Fruit fly (Drosophila melanogaster) whole organism, wandering third instar larva: Measurements from ENCODE around the gene CG10140.

Source experiments
- Abd-B ChIP-seq: fragments of >200 bp; optimal IDR thresholded peaks from 2 replicates; lab custom pipeline; 2017; ENCODE audit warnings: missing biosample characterization, missing genetic modification characterization
- CG32264 ChIP-seq: fragments of 200-800 bp; sonication (Bioruptor generic); optimal IDR thresholded peaks from 2 replicates; lab custom pipeline; 2016; ENCODE audit warnings: missing biosample characterization, missing genetic modification characterization
- CG9705 ChIP-seq: fragments of 200-800 bp; sonication (Bioruptor generic); optimal IDR thresholded peaks from 2 replicates; lab custom pipeline; 2018; ENCODE audit warnings: missing biosample characterization, mild to moderate bottlenecking, missing genetic modification characterization
- CrebA ChIP-seq: fragments of 200-800 bp; sonication (Bioruptor generic); optimal IDR thresholded peaks from 2 replicates; lab custom pipeline; 2016; ENCODE audit warnings: missing biosample characterization, mild to moderate bottlenecking, missing genetic modification characterization, borderline replicate concordance
- GATAd ChIP-seq: sonication (Bioruptor generic); optimal IDR thresholded peaks from 2 replicates; lab custom pipeline; 2016; ENCODE audit warnings: missing biosample characterization, missing genetic modification characterization
- HLH106 ChIP-seq: fragments of 200-800 bp; optimal IDR thresholded peaks from 3 replicates; lab custom pipeline; 2019; ENCODE audit warnings: missing biosample characterization, mild to moderate bottlenecking, missing genetic modification characterization, moderate library complexity
- Hnf4 ChIP-seq: fragments of 200-800 bp; sonication (Bioruptor generic); optimal IDR thresholded peaks from 2 replicates; lab custom pipeline; 2016; ENCODE audit warnings: missing biosample characterization, mild to moderate bottlenecking, missing genetic modification characterization
- Hr78 ChIP-seq: fragments of >200 bp; optimal IDR thresholded peaks from 2 replicates; lab custom pipeline; 2017; ENCODE audit warnings: missing biosample characterization, missing genetic modification characterization
- Hr83 ChIP-seq: fragments of 200-300 bp; sonication (Bioruptor generic); optimal IDR thresholded peaks from 2 replicates; lab custom pipeline; 2016; ENCODE audit warnings: missing biosample characterization, mild to moderate bottlenecking, missing genetic modification characterization, moderate library complexity; ENCODE audit not compliant: poor library complexity, severe bottlenecking
- Mio ChIP-seq: sonication (Bioruptor generic); optimal IDR thresholded peaks from 2 replicates; lab custom pipeline; 2016; ENCODE audit warnings: missing biosample characterization, missing genetic modification characterization
- Myc ChIP-seq: fragments of >200 bp; optimal IDR thresholded peaks from 2 replicates; lab custom pipeline; 2017
- N ChIP-seq: fragments of >200 bp; optimal IDR thresholded peaks from 2 replicates; lab custom pipeline; 2018; ENCODE audit warnings: missing biosample characterization, missing external identifiers, missing genetic modification characterization
- OdsH ChIP-seq: fragments of 200-800 bp; sonication (Bioruptor generic); optimal IDR thresholded peaks from 2 replicates; lab custom pipeline; 2016; ENCODE audit warnings: missing biosample characterization, mild to moderate bottlenecking, missing genetic modification characterization
- Rel ChIP-seq, 2 experiments: fragments of 200-800 bp; sonication (Bioruptor generic) in 1 of 2; optimal IDR thresholded peaks; 2 replicates in 1 of 2; 3 replicates in 1 of 2; lab custom pipeline; 2016 to 2019; ENCODE audit warnings: mild to moderate bottlenecking in 2 of 2, missing biosample characterization in 2 of 2, missing genetic modification characterization in 2 of 2, moderate library complexity in 1 of 2
- Vsx2 ChIP-seq: fragments of 200-300, 225-300 bp; sonication (Bioruptor generic); optimal IDR thresholded peaks from 2 replicates; lab custom pipeline; 2018; ENCODE audit warnings: missing biosample characterization, missing genetic modification characterization; ENCODE audit not compliant: partially characterized antibody
- br ChIP-seq: fragments of 200-800 bp; sonication (Bioruptor generic); optimal IDR thresholded peaks from 2 replicates; lab custom pipeline; 2016; ENCODE audit warnings: missing biosample characterization, missing genetic modification characterization
- dl ChIP-seq, 2 experiments: fragments of 175-275, 200-275 bp in 1 of 2; fragments of 200-275 bp in 1 of 2; sonication (Bioruptor generic); optimal IDR thresholded peaks; lab custom pipeline; 2018; ENCODE audit warnings: mild to moderate bottlenecking in 2 of 2, missing biosample characterization in 2 of 2, missing genetic modification characterization in 2 of 2, moderate library complexity in 2 of 2; ENCODE audit not compliant: partially characterized antibody in 2 of 2, insufficient read depth in 1 of 2
- dmrt93B ChIP-seq: fragments of 200-800 bp; sonication (Bioruptor generic); optimal IDR thresholded peaks from 2 replicates; lab custom pipeline; 2018; ENCODE audit warnings: missing biosample characterization, mild to moderate bottlenecking, missing genetic modification characterization
- ey ChIP-seq: fragments of 200-800 bp; sonication (Bioruptor generic); optimal IDR thresholded peaks from 2 replicates; lab custom pipeline; 2016; ENCODE audit warnings: missing biosample characterization, missing genetic modification characterization
- foxo ChIP-seq, 2 experiments: fragments of 200-800 bp; sonication (Bioruptor generic); optimal IDR thresholded peaks; 2 replicates in 1 of 2; 3 replicates in 1 of 2; lab custom pipeline; 2016 to 2017; ENCODE audit warnings: missing biosample characterization in 2 of 2, missing genetic modification characterization in 2 of 2
- fru ChIP-seq: fragments of 200-800 bp; sonication (Bioruptor generic); optimal IDR thresholded peaks from 3 replicates; lab custom pipeline; 2016; ENCODE audit warnings: missing biosample characterization, mild to moderate bottlenecking, missing genetic modification characterization
- h ChIP-seq: fragments of 200-800 bp; sonication (Bioruptor generic); optimal IDR thresholded peaks from 3 replicates; lab custom pipeline; 2016; ENCODE audit warnings: missing biosample characterization, mild to moderate bottlenecking, missing genetic modification characterization
- jim ChIP-seq: fragments of 175-275, 200-325 bp; sonication (Bioruptor generic); optimal IDR thresholded peaks from 2 replicates; lab custom pipeline; 2016; ENCODE audit warnings: missing biosample characterization, mild to moderate bottlenecking, missing genetic modification characterization
- lola ChIP-seq: fragments of >200 bp; optimal IDR thresholded peaks from 2 replicates; lab custom pipeline; 2017; ENCODE audit warnings: missing biosample characterization, missing genetic modification characterization
- psq ChIP-seq: fragments of 200-800 bp; sonication (Bioruptor generic); optimal IDR thresholded peaks from 3 replicates; lab custom pipeline; 2017; ENCODE audit warnings: missing biosample characterization, mild to moderate bottlenecking, missing genetic modification characterization, moderate library complexity
- rgr ChIP-seq: fragments of 200-800 bp; sonication (Bioruptor generic); optimal IDR thresholded peaks from 3 replicates; lab custom pipeline; 2016; ENCODE audit warnings: missing biosample characterization, mild to moderate bottlenecking, missing genetic modification characterization
- tai ChIP-seq: sonication (Bioruptor generic); optimal IDR thresholded peaks from 2 replicates; lab custom pipeline; 2016; ENCODE audit warnings: missing biosample characterization, missing genetic modification characterization
- usp ChIP-seq: fragments of >200 bp; optimal IDR thresholded peaks from 2 replicates; lab custom pipeline; 2017; ENCODE audit warnings: missing biosample characterization, missing genetic modification characterization

Gene CG10140

DNA sequence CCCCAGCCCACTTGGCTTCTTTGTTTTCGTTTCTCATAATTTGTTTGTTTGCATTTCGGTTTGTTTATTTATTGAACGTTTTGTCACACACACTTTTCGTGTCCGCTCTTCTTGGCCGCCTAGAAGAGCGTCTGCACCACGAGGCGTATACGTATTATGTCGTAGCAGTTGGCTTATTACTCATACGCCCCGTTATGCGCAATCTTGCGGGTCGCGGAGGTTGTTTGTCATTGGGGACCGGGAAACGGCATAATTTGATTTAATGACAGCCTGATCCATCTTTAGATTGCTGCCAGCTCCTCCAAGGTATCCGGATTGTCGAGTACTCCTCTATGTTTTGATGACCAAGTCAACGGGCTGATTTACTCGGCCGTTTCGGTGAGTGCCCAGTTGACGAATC lies 20.1 kb downstream of the CG10140 start:
- TF ChIP-seq psq (GFP tag; lab: Kevin White, UChicago) (no peak), Abd-B (GFP tag; lab: Kevin White, UChicago) (no peak), dmrt93B (GFP tag; lab: Kevin White, UChicago) (no peak), lola (GFP tag; lab: Kevin White, UChicago) (no peak), Mio (GFP tag; lab: Kevin White, UChicago) (no peak), Hnf4 (GFP tag; lab: Kevin White, UChicago) (no peak), Vsx2 (GFP tag; lab: Kevin White, UChicago) (no peak), CrebA (GFP tag; lab: Kevin White, UChicago) (no peak), foxo (GFP tag; optimal IDR thresholded peaks at IDR 0.05; lab: Kevin White, UChicago) (no peak), Rel (GFP tag; optimal IDR thresholded peaks at IDR 0.05; lab: Kevin White, UChicago) (no peak), Rel (tag; optimal IDR thresholded peaks at IDR 0.05; lab: Kevin White, UChicago) (no peak), Myc (lab: Kevin White, UChicago) (no peak), jim (GFP tag; lab: Kevin White, UChicago) (no peak), HLH106 (tag; lab: Kevin White, UChicago) (no peak), dl (GFP tag; optimal IDR thresholded peaks at IDR 0.05; lab: Kevin White, UChicago; ENCODE audit: insufficient read depth in 1 of 2, partially characterized antibody in 2 of 2) (no peak), CG32264 (GFP tag; lab: Kevin White, UChicago) (no peak), Hr78 (GFP tag; lab: Kevin White, UChicago) (no peak), br (GFP tag; lab: Kevin White, UChicago) (no peak), GATAd (no peak)
- TF ChIP-seq, all 38 proteins: peak for 0

DNA sequence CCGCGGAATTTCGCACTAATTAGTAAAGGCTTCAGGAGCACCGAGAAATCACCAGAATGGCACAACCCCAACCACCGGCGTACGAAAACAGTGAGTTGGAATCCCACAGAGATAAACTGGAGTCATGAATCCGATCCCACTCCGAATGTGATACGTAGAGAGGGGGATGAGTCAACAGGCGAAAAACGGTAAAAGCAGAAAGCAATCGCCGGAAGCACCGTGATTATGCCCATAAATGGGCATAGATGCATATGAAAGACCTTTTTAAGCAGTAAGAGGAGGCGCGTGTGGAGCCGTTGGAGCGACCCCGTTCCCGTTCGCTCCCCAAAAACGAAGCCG lies 27.4 kb downstream of the CG10140 start:
- no peak for TF ChIP-seq foxo (GFP tag; optimal IDR thresholded peaks at IDR 0.05; lab: Kevin White, UChicago)
- no peak for TF ChIP-seq CG32264 (GFP tag; lab: Kevin White, UChicago)
- no peak for TF ChIP-seq Myc (lab: Kevin White, UChicago)
- TF ChIP-seq GATAd = no peak
- no peak for TF ChIP-seq h (GFP tag; lab: Kevin White, UChicago)
- TF ChIP-seq usp (GFP tag; lab: Kevin White, UChicago) = no peak
- TF ChIP-seq, all 38 proteins: peak for 0

DNA sequence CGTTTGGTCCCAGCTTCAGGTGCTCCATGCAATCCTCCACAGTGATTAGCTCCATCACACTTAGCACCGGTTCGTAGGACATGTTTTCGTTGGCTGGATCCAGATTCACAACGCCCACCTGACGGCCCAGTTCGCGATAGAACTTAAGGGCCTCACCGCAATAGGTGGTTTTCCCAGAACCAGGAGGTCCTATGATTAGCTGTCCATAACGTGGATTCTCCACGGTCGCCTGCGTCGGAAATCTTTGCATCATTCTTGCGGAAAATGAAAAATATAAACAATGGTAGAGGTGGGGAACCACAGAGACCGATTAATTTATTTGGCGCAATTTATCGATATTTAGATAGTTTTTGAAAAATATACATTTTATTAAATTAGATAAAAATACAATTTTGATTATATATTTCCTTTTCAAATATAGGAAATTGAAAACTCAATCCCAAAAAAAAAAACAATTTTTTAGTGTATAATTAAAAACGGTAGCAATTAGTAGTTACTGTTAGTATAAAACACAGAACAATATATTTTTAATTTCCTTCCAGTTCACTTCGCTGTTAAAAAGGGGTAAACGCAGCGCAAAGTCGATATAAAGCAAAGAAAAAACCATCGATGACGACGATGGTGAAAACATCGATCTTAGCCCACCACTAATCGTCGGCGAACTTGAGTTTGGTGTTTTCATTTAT lies 27.9 kb downstream of the CG10140 start, which contains the start of the genes CG10222 and flr:
CG10222 (minus strand) TSS at position 254 of the 686 bp plus-strand sequence.
flr (plus strand) TSS at position 644 of the 686 bp plus-strand sequence.
- TF ChIP-seq dmrt93B (GFP tag; lab: Kevin White, UChicago) (no peak), OdsH (GFP tag; lab: Kevin White, UChicago) (peak; percentile 11), HLH106 (tag; lab: Kevin White, UChicago) (peak; percentile 31), N (GFP tag; lab: Kevin White, UChicago) (no peak), Hnf4 (GFP tag; lab: Kevin White, UChicago) (no peak), Hr78 (GFP tag; lab: Kevin White, UChicago) (no peak), lola (GFP tag; lab: Kevin White, UChicago) (no peak), h (GFP tag; lab: Kevin White, UChicago) (peak; percentile 23), rgr (peak; percentile 41), ey (GFP tag; lab: Kevin White, UChicago) (peak; percentile 25), psq (GFP tag; lab: Kevin White, UChicago) (peak; percentile 25), fru (GFP tag; lab: Kevin White, UChicago) (peak; percentile 4), Mio (GFP tag; lab: Kevin White, UChicago) (no peak), Rel (GFP tag; optimal IDR thresholded peaks at IDR 0.05; lab: Kevin White, UChicago) (no peak), Rel (tag; optimal IDR thresholded peaks at IDR 0.05; lab: Kevin White, UChicago) (peak; percentile 78)

DNA sequence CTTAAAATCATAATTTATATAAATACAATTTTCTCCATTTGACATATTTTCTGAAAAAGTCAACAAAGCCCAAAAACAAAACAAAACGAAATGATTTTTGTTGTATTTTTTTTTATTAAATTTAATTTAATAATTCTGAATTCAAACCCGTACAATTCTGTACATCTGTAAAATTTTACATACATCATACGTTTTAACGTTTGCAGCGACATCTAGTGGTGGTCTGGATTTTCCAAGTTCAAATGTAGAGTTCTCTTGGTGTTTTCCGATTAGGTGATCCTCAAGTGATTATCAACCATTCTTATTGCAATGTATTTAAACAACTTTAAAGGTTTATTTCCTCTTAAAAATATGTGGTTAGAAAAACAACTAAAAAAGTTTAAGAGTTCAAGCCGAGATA lies 29.3 kb downstream of the CG10140 start:
- TF ChIP-seq Vsx2 (GFP tag; lab: Kevin White, UChicago) = peak; percentile 18
- TF ChIP-seq rgr = peak; percentile 7
- TF ChIP-seq Hr83 (GFP tag; lab: Kevin White, UChicago) = peak; percentile 56
- TF ChIP-seq h (GFP tag; lab: Kevin White, UChicago) = peak; percentile 11
- no peak for TF ChIP-seq tai (GFP tag; lab: Kevin White, UChicago)
- TF ChIP-seq CG9705 (GFP tag; lab: Kevin White, UChicago) = no peak
- peak; percentile 13 for TF ChIP-seq ey (GFP tag; lab: Kevin White, UChicago)
- peak in 1 of 2 experiments; percentile 22 for TF ChIP-seq foxo (GFP tag; optimal IDR thresholded peaks at IDR 0.05; lab: Kevin White, UChicago)
